Fruit fly (Drosophila melanogaster): ENCODE data around the gene CG11349.

Gene CG11349

dm6 chr3L:4445824-4446223 is 27.0 kb upstream of the CG11349 start (continued):
- peak; percentile 46 for TF ChIP-seq D19B (GFP tag; optimal IDR thresholded peaks at IDR 0.05)
- TF ChIP-seq CG7357 (GFP tag; IDR thresholded peaks at IDR 0.05) = no peak
- peak; percentile 19; the same call in 1 of the 2 replicates for TF ChIP-seq CG9932 (GFP tag; IDR thresholded peaks at IDR 0.05)
- TF ChIP-seq sens (GFP tag) = peak; percentile 43
- peak; percentile 34; the same call in 1 of the 2 replicates for TF ChIP-seq Ptx1 (GFP tag; IDR thresholded peaks at IDR 0.05)
- TF ChIP-seq CG15011 (GFP tag; optimal IDR thresholded peaks at IDR 0.05) = peak; percentile 43
- no peak for TF ChIP-seq esg (GFP tag; conservative IDR thresholded peaks at IDR 0.05)
- TF ChIP-seq CG2712 (tag; optimal IDR thresholded peaks at IDR 0.05) = peak; percentile 4
- TF ChIP-seq ind (GFP tag; optimal IDR thresholded peaks at IDR 0.05) = peak; percentile 1
- no peak for TF ChIP-seq gcm2 (GFP tag; optimal IDR thresholded peaks at IDR 0.05)
- peak; percentile 57 for TF ChIP-seq mam (GFP tag; optimal IDR thresholded peaks at IDR 0.05)
- TF ChIP-seq B-H2 (GFP tag; optimal IDR thresholded peaks at IDR 0.05) = no peak
- peak; percentile 69 for TF ChIP-seq gro (GFP tag; optimal IDR thresholded peaks at IDR 0.05)
- peak; percentile 78 for TF ChIP-seq CG32532 (GFP tag; IDR thresholded peaks at IDR 0.05)
- TF ChIP-seq luna (GFP tag; optimal IDR thresholded peaks at IDR 0.05) = peak; percentile 2
- peak; percentile 40 for TF ChIP-seq zfh2 (GFP tag; optimal IDR thresholded peaks at IDR 0.05)
- no peak for TF ChIP-seq Deaf1 (tag; optimal IDR thresholded peaks at IDR 0.05)
- no peak for TF ChIP-seq Jarid2 (GFP tag; optimal IDR thresholded peaks at IDR 0.05)

DNA sequence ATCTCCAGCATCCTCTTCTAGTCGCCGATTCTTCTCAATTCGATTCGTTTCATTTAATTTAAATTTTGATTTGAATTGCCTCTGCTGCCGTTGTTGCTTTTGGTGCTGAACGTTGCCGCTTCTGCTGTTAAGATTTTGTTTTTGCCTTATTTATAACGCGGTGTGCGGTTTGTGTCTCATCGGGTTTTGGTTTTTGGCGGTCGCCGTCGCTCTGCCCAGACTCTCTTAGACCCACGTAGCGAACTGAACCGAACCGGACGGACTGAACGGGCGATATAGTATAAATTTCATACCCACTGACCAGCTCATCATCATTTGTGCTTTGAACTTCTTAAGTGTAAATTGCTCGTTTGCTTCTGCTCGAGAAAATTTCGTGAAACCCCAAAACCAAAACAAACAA is 26.6 kb upstream of the CG11349 start, which contains the start of gene CG12607:
TSS of gene CG12607 (plus strand) at position 301 of the 400 bp plus-strand sequence.
- TF ChIP-seq CG13894 (tag; optimal IDR thresholded peaks at IDR 0.05) = peak; percentile 18
- TF ChIP-seq CG10543 (GFP tag; optimal IDR thresholded peaks at IDR 0.05) = no peak
- TF ChIP-seq ttk (GFP tag; IDR thresholded peaks at IDR 0.05) = no peak
- TF ChIP-seq chinmo (GFP tag; IDR thresholded peaks at IDR 0.05; ENCODE audit: partially characterized antibody) = 0 out of 4 replicates have a peak, but pooled peaks have one; percentile 23
- no peak for TF ChIP-seq CG16863 (GFP tag; optimal IDR thresholded peaks at IDR 0.05)
- no peak for TF ChIP-seq dan (GFP tag; IDR thresholded peaks at IDR 0.05)
- peak; percentile 34 for TF ChIP-seq abd-A (tag; optimal IDR thresholded peaks at IDR 0.05)
- no peak for TF ChIP-seq Usf (GFP tag; optimal IDR thresholded peaks at IDR 0.05)

- 0 out of 3 replicates have a peak, but pooled peaks have one; percentile 60 for TF ChIP-seq CG11456 (GFP tag; IDR thresholded peaks at IDR 0.05)
- TF ChIP-seq ERR (GFP tag; optimal IDR thresholded peaks at IDR 0.05) = no peak
- TF ChIP-seq Tbp (GFP tag; optimal IDR thresholded peaks at IDR 0.05) = no peak
- TF ChIP-seq zfh1 (GFP tag; IDR thresholded peaks at IDR 0.05) = no peak
- TF ChIP-seq Med (GFP tag) = peak; percentile 74
- no peak for TF ChIP-seq Nf-YA (GFP tag; IDR thresholded peaks at IDR 0.05)
- no peak for TF ChIP-seq Hr51 (GFP tag; optimal IDR thresholded peaks at IDR 0.05)
- TF ChIP-seq CG32532 (GFP tag; IDR thresholded peaks at IDR 0.05) = 0 out of 2 replicates have a peak, but pooled peaks have one; percentile 30
- no peak for TF ChIP-seq Sry-β (GFP tag; optimal IDR thresholded peaks at IDR 0.05)
- 0 out of 2 replicates have a peak, but pooled peaks have one; percentile 11 for TF ChIP-seq CG16779 (GFP tag; IDR thresholded peaks at IDR 0.05)
- TF ChIP-seq CG32772 (GFP tag; IDR thresholded peaks at IDR 0.05) = no peak
- 0 out of 2 replicates have a peak, but pooled peaks have one; percentile 11 for TF ChIP-seq al (GFP tag; IDR thresholded peaks at IDR 0.05)
- TF ChIP-seq Ets65A (GFP tag) = peak; percentile 45
These were observed 25.6 kb upstream of the CG11349 start for dm6 chr3L:4447229-4447628.

DNA sequence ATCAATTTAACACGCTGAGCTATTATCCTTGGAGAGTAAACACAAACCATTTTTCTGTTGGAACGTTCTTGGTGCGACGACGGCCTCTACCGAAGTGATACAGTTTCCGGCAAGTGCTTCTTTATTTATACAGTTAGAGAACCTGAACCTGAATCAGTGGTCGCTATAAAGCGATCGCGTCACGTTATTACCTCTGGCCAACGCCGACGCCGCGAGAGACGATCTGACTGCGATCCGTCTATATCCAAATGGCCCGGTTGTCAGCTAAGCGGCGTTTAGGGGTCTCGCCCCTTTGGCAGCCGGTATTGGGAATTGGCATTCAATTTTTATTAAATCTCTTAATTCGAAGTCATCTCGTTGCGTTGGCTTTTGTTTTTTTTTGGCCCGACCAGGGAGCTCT is 14.8 kb upstream of the CG11349 start, which contains the start of gene CG11345:
TSS of gene CG11345 (minus strand) at position 101 of the 400 bp plus-strand sequence.
- TF ChIP-seq caup (GFP tag; optimal IDR thresholded peaks at IDR 0.05; ENCODE audit: severe bottlenecking) (no peak), CG15601 (tag; optimal IDR thresholded peaks at IDR 0.05) (no peak), lab (GFP tag; optimal IDR thresholded peaks at IDR 0.05) (no peak), fd3F (GFP tag; optimal IDR thresholded peaks at IDR 0.05) (no peak), sens (GFP tag) (peak; percentile 9), odd (GFP tag; optimal IDR thresholded peaks at IDR 0.05) (no peak), MTF-1 (GFP tag; optimal IDR thresholded peaks at IDR 0.05; ENCODE audit: borderline replicate concordance) (no peak), crc (GFP tag; optimal IDR thresholded peaks at IDR 0.05) (no peak), BtbVII (GFP tag; optimal IDR thresholded peaks at IDR 0.05) (no peak), CG13894 (tag; optimal IDR thresholded peaks at IDR 0.05) (peak; percentile 59)
